Fruit fly (Drosophila melanogaster): ENCODE results near the gene GlcAT-S.

The GlcAT-S gene

dm6 chr2L:9585942-9586341, 30.3 kb upstream of the GlcAT-S start (continued):
- TF ChIP-seq nerfin-2 (GFP tag; IDR thresholded peaks at IDR 0.05; ENCODE audit: partially characterized antibody) = no peak
- peak; percentile 32 for TF ChIP-seq dmrt99B (tag; optimal IDR thresholded peaks at IDR 0.05)
- TF ChIP-seq CG10462 (GFP tag; optimal IDR thresholded peaks at IDR 0.05) = no peak
- TF ChIP-seq fd96Cb (tag; optimal IDR thresholded peaks at IDR 0.05) = peak; percentile 39
- TF ChIP-seq stwl (tag; optimal IDR thresholded peaks at IDR 0.05) = no peak
- TF ChIP-seq CG3163 (GFP tag; optimal IDR thresholded peaks at IDR 0.05) = no peak
- TF ChIP-seq CG9727 (GFP tag; optimal IDR thresholded peaks at IDR 0.05) = peak; percentile 60
- TF ChIP-seq luna (GFP tag; optimal IDR thresholded peaks at IDR 0.05) = no peak
- TF ChIP-seq zf30C (GFP tag; optimal IDR thresholded peaks at IDR 0.05) = peak; percentile 35
- peak; percentile 49 for TF ChIP-seq Spps (tag; optimal IDR thresholded peaks at IDR 0.05)
- TF ChIP-seq twi (tag; optimal IDR thresholded peaks at IDR 0.05) = peak; percentile 10
- no peak for TF ChIP-seq CG2129 (GFP tag; IDR thresholded peaks at IDR 0.05; ENCODE audit: partially characterized antibody)
- TF ChIP-seq sisA (GFP tag; IDR thresholded peaks at IDR 0.05) = no peak
- no peak for TF ChIP-seq CG8765 (GFP tag; IDR thresholded peaks at IDR 0.05)
- no peak for TF ChIP-seq HLHmδ (GFP tag; optimal IDR thresholded peaks at IDR 0.05)
- no peak for TF ChIP-seq YL-1 (GFP tag; optimal IDR thresholded peaks at IDR 0.05)
- peak; percentile 62 for TF ChIP-seq CG31441 (GFP tag; IDR thresholded peaks at IDR 0.05)
- no peak for TF ChIP-seq CG4617 (GFP tag; optimal IDR thresholded peaks at IDR 0.05; ENCODE audit: borderline replicate concordance)
- peak; percentile 41 for TF ChIP-seq CG8924 (tag; optimal IDR thresholded peaks at IDR 0.05)
- peak; percentile 39 for TF ChIP-seq CG7839 (tag; optimal IDR thresholded peaks at IDR 0.05)
- no peak for TF ChIP-seq CG3065 (GFP tag; optimal IDR thresholded peaks at IDR 0.05)
- 0 out of 3 replicates have a peak, but pooled peaks have one; percentile 48 for TF ChIP-seq CG17361 (GFP tag; IDR thresholded peaks at IDR 0.05)
- no peak for TF ChIP-seq CG14667 (GFP tag; IDR thresholded peaks at IDR 0.05)
- TF ChIP-seq CoRest (tag; optimal IDR thresholded peaks at IDR 0.05) = peak; percentile 8
- peak; percentile 67 for TF ChIP-seq dmrt11E (tag; optimal IDR thresholded peaks at IDR 0.05)
- TF ChIP-seq Max (GFP tag; optimal IDR thresholded peaks at IDR 0.05) = no peak
- TF ChIP-seq Ssrp (tag; optimal IDR thresholded peaks at IDR 0.05) = peak; percentile 22
- TF ChIP-seq CG6654 (GFP tag; optimal IDR thresholded peaks at IDR 0.05) = no peak
- TF ChIP-seq CG8089 (GFP tag; optimal IDR thresholded peaks at IDR 0.05) = no peak
- TF ChIP-seq CG10979 (tag; optimal IDR thresholded peaks at IDR 0.05) = peak; percentile 77
- TF ChIP-seq nmo (GFP tag; optimal IDR thresholded peaks at IDR 0.05) = peak; percentile 57
- no peak for TF ChIP-seq sr (GFP tag; IDR thresholded peaks at IDR 0.05)
- TF ChIP-seq CG6175 (GFP tag; IDR thresholded peaks at IDR 0.05) = no peak
- peak; percentile 32; the same call in 1 of the 2 replicates for TF ChIP-seq CG4404 (GFP tag; IDR thresholded peaks at IDR 0.05)
- peak; percentile 50 for TF ChIP-seq zen (tag; optimal IDR thresholded peaks at IDR 0.05)
- TF ChIP-seq CG4854 (GFP tag; optimal IDR thresholded peaks at IDR 0.05) = no peak
- no peak for TF ChIP-seq CG7745 (tag; optimal IDR thresholded peaks at IDR 0.05)
- TF ChIP-seq CG33213 (GFP tag; optimal IDR thresholded peaks at IDR 0.05) = no peak
- no peak for TF ChIP-seq D (optimal IDR thresholded peaks at IDR 0.05)
- peak; percentile 21 for TF ChIP-seq D (GFP tag; optimal IDR thresholded peaks at IDR 0.05)
- TF ChIP-seq MBD-R2 (GFP tag; IDR thresholded peaks at IDR 0.05) = no peak
- no peak for TF ChIP-seq NfI (GFP tag; optimal IDR thresholded peaks at IDR 0.05)
- TF ChIP-seq CG2199 (GFP tag; IDR thresholded peaks at IDR 0.05) = no peak
- TF ChIP-seq CG14965 (GFP tag; optimal IDR thresholded peaks at IDR 0.05; ENCODE audit: borderline replicate concordance) = no peak
- no peak for TF ChIP-seq emc (GFP tag; optimal IDR thresholded peaks at IDR 0.05)
- peak; percentile 5 for TF ChIP-seq nerfin-1 (tag; optimal IDR thresholded peaks at IDR 0.05)
- TF ChIP-seq ci (GFP tag; IDR thresholded peaks at IDR 0.05) = 0 out of 3 replicates have a peak, but pooled peaks have one; percentile 22
- TF ChIP-seq Ets97D (GFP tag; optimal IDR thresholded peaks at IDR 0.05) = no peak
- TF ChIP-seq Jarid2 (GFP tag; optimal IDR thresholded peaks at IDR 0.05) = no peak
- TF ChIP-seq Poxn (GFP tag; IDR thresholded peaks at IDR 0.05) = no peak
- TF ChIP-seq pho (GFP tag; optimal IDR thresholded peaks at IDR 0.05) = no peak

All from whole organism, embryonic.